Worm (Caenorhabditis elegans) whole organism, L4 larva: Measurements from ENCODE around the gene rtfo-1.

Source experiments
- F10B5.3 ChIP-seq: sonication (generic microtip); optimal IDR thresholded peaks from 2 replicates; lab custom pipeline; 2016; ENCODE audit warnings: mild to moderate bottlenecking, missing genetic modification characterization, missing compliant biosample characterization
- F49E8.2 ChIP-seq: sonication (generic microtip); optimal IDR thresholded peaks from 2 replicates; lab custom pipeline; 2016; ENCODE audit warnings: missing compliant biosample characterization, mild to moderate bottlenecking, missing genetic modification characterization, borderline replicate concordance
- Y105C5A.15 ChIP-seq: fragments of 200-800 bp; sonication (Bioruptor generic); IDR thresholded peaks from 2 replicates; pipeline ENCODE4 v1.3.6; 2022; ENCODE audit warnings: missing genetic modification characterization, missing compliant biosample characterization
- Y48G9A.11 ChIP-seq: fragments of 200-800 bp; sonication (Bioruptor generic); IDR thresholded peaks from 2 replicates; pipeline ENCODE4 v1.3.6; 2022; ENCODE audit warnings: missing genetic modification reagents, missing genetic modification characterization, missing compliant biosample characterization
- Y5F2A.4 ChIP-seq: fragments of 200-800 bp; sonication (Bioruptor generic); optimal IDR thresholded peaks from 2 replicates; lab custom pipeline; 2018; ENCODE audit warnings: mild to moderate bottlenecking, missing genetic modification characterization, missing compliant biosample characterization
- dmd-6 ChIP-seq: fragments of 200-800 bp; sonication (Bioruptor generic); IDR thresholded peaks from 2 replicates; pipeline ENCODE4 v1.3.6; 2022; ENCODE audit warnings: missing genetic modification reagents, missing genetic modification characterization, missing compliant biosample characterization
- fkh-10 ChIP-seq: fragments of 150-350 bp; optimal IDR thresholded peaks from 2 replicates; lab custom pipeline; 2014; ENCODE audit warnings: missing biosample characterization, missing genetic modification reagents, missing genetic modification characterization
- jun-1 ChIP-seq: fragments of 150-350 bp; optimal IDR thresholded peaks from 2 replicates; lab custom pipeline; 2014; ENCODE audit warnings: missing biosample characterization, missing genetic modification reagents, missing genetic modification characterization
- nhr-10 ChIP-seq: fragments of 150-350 bp; optimal IDR thresholded peaks from 2 replicates; lab custom pipeline; 2014; ENCODE audit warnings: missing biosample characterization, missing genetic modification characterization
- nhr-28 ChIP-seq: fragments of 150-350 bp; optimal IDR thresholded peaks from 2 replicates; lab custom pipeline; 2014; ENCODE audit warnings: missing biosample characterization, missing genetic modification characterization
- nhr-77 ChIP-seq: fragments of 150-350 bp; optimal IDR thresholded peaks from 2 replicates; lab custom pipeline; 2014; ENCODE audit warnings: missing biosample characterization, missing genetic modification characterization
- set-16 ChIP-seq: fragments of 200-800 bp; sonication (Bioruptor generic); IDR thresholded peaks from 2 replicates; pipeline ENCODE4 v1.3.6; 2022; ENCODE audit warnings: missing genetic modification reagents, missing genetic modification characterization, missing compliant biosample characterization
- snpc-4 ChIP-seq: fragments of 150-350 bp; optimal IDR thresholded peaks from 2 replicates; lab custom pipeline; 2014; ENCODE audit warnings: missing biosample characterization, missing genetic modification characterization
- unc-130 ChIP-seq: sonication (generic microtip); optimal IDR thresholded peaks from 2 replicates; lab custom pipeline; 2016; ENCODE audit warnings: missing genetic modification reagents, missing genetic modification characterization, missing compliant biosample characterization

ce11 chrV:9571673-9572072 is 10.8 kb downstream of the rtfo-1 start:
- TF ChIP-seq snpc-4 (tag; lab: Kevin White, UChicago) (no peak), Y105C5A.15 (no peak), nhr-28 (tag; lab: Kevin White, UChicago) (no peak), set-16 (GFP tag; lab: Robert Waterston, UW) (no peak), nhr-10 (tag; lab: Kevin White, UChicago) (no peak), F49E8.2 (tag; lab: Kevin White, UChicago) (no peak), jun-1 (tag; lab: Kevin White, UChicago) (no peak), Y48G9A.11 (GFP tag; lab: Robert Waterston, UW) (no peak), nhr-77 (no peak), F10B5.3 (tag; lab: Kevin White, UChicago) (no peak), unc-130 (GFP tag; lab: Kevin White, UChicago) (no peak), Y5F2A.4 (GFP tag; lab: Kevin White, UChicago) (no peak), dmd-6 (no peak), fkh-10 (no peak)
